Fruit fly (Drosophila melanogaster) whole organism, pupa: ENCODE data around the gene RabGGTb.
A peak's percentile ranks its signal among the peaks of the same experiment; 100 is the strongest.

Source experiments
- CG10348 ChIP-seq: fragments of 200-800 bp; sonication (Bioruptor generic); IDR thresholded peaks from 2 replicates; pipeline ENCODE4 v1.3.6; 2022; ENCODE audit warnings: missing biosample characterization, missing genetic modification characterization
- CG12605 ChIP-seq: fragments of 200-800 bp; sonication (Bioruptor generic); IDR thresholded peaks from 2 replicates; pipeline ENCODE4 v1.3.6; 2022; ENCODE audit warnings: missing biosample characterization, missing genetic modification characterization
- CG13204 ChIP-seq: fragments of 200-800 bp; sonication (Bioruptor generic); optimal IDR thresholded peaks from 2 replicates; lab custom pipeline; 2018; ENCODE audit warnings: missing biosample characterization, mild to moderate bottlenecking, missing genetic modification characterization, moderate library complexity
- CG14655 ChIP-seq: fragments of 200-800 bp; sonication (Bioruptor generic); optimal IDR thresholded peaks from 3 replicates; lab custom pipeline; 2017; ENCODE audit warnings: mild to moderate bottlenecking, missing biosample characterization, missing genetic modification reagents, missing genetic modification characterization
- CG15710 ChIP-seq: fragments of 200-800 bp; sonication (Bioruptor generic); optimal IDR thresholded peaks from 2 replicates; lab custom pipeline; 2018; ENCODE audit warnings: missing biosample characterization, mild to moderate bottlenecking, missing genetic modification characterization, moderate library complexity
- CG17806 ChIP-seq: fragments of 200-800 bp; sonication (Bioruptor generic); optimal IDR thresholded peaks from 2 replicates; lab custom pipeline; 2018; ENCODE audit warnings: missing biosample characterization, mild to moderate bottlenecking, missing genetic modification characterization, moderate library complexity
- CG32121 ChIP-seq: fragments of 200-800 bp; sonication (Bioruptor generic); IDR thresholded peaks from 2 replicates; pipeline ENCODE4 v1.3.6; 2022; ENCODE audit warnings: missing biosample characterization, missing genetic modification characterization
- CG34367 ChIP-seq: fragments of 200-800 bp; sonication (Bioruptor generic); optimal IDR thresholded peaks from 2 replicates; lab custom pipeline; 2018; ENCODE audit warnings: missing biosample characterization, mild to moderate bottlenecking, missing genetic modification characterization
- CG4496 ChIP-seq: fragments of 200-800 bp; sonication (Bioruptor generic); IDR thresholded peaks from 3 replicates; pipeline ENCODE4 v1.3.6; 2022; ENCODE audit warnings: missing biosample characterization, missing genetic modification characterization
- CG8159 ChIP-seq: fragments of 200-800 bp; sonication (Bioruptor generic); optimal IDR thresholded peaks from 3 replicates; lab custom pipeline; 2018; ENCODE audit warnings: missing biosample characterization, mild to moderate bottlenecking, missing genetic modification characterization, moderate library complexity
- CG8301 ChIP-seq: fragments of 200-800 bp; sonication (Bioruptor generic); optimal IDR thresholded peaks from 2 replicates; lab custom pipeline; 2018; ENCODE audit warnings: missing biosample characterization, mild to moderate bottlenecking, missing genetic modification characterization
- CG9948 ChIP-seq: fragments of 200-800 bp; sonication (Bioruptor generic); optimal IDR thresholded peaks from 2 replicates; lab custom pipeline; 2018; ENCODE audit warnings: missing biosample characterization, mild to moderate bottlenecking, missing genetic modification characterization, moderate library complexity
- D1 ChIP-seq: fragments of 200-800 bp; sonication (Bioruptor generic); optimal IDR thresholded peaks from 2 replicates; lab custom pipeline; 2018; ENCODE audit warnings: missing biosample characterization, mild to moderate bottlenecking, missing genetic modification characterization, moderate library complexity
- EcR ChIP-seq: fragments of 200-800 bp; sonication (Bioruptor generic); optimal IDR thresholded peaks from 3 replicates; lab custom pipeline; 2019; ENCODE audit warnings: missing biosample characterization, missing genetic modification characterization, mild to moderate bottlenecking, moderate library complexity, missing genetic modification reagents
- Ets98B ChIP-seq: fragments of 200-800 bp; sonication (Bioruptor generic); IDR thresholded peaks from 2 replicates; pipeline ENCODE4 v1.3.6; 2022; ENCODE audit warnings: missing biosample characterization, missing genetic modification characterization
- Pif1A ChIP-seq: fragments of 200-800 bp; sonication (Bioruptor generic); optimal IDR thresholded peaks from 3 replicates; lab custom pipeline; 2016; ENCODE audit warnings: missing biosample characterization, missing genetic modification characterization
- Pif1B ChIP-seq: fragments of 200-800 bp; sonication (Bioruptor generic); optimal IDR thresholded peaks from 3 replicates; lab custom pipeline; 2016; ENCODE audit warnings: missing biosample characterization, missing genetic modification characterization
- Snoo ChIP-seq: fragments of 200-800 bp; sonication (Bioruptor generic); optimal IDR thresholded peaks from 3 replicates; lab custom pipeline; 2017; ENCODE audit warnings: missing biosample characterization, mild to moderate bottlenecking, missing genetic modification characterization, inconsistent platforms
- fd96Ca ChIP-seq: fragments of 200-800 bp; sonication (Bioruptor generic); IDR thresholded peaks from 3 replicates; pipeline ENCODE4 v1.3.6; 2022; ENCODE audit warnings: missing biosample characterization, missing genetic modification characterization
- gl ChIP-seq: fragments of 200-800 bp; sonication (Bioruptor generic); optimal IDR thresholded peaks from 2 replicates; lab custom pipeline; 2018; ENCODE audit warnings: missing biosample characterization, mild to moderate bottlenecking, missing genetic modification characterization
- rn ChIP-seq: fragments of 200-800 bp; sonication (Bioruptor generic); IDR thresholded peaks from 2 replicates; pipeline ENCODE4 v1.3.6; 2022; ENCODE audit warnings: missing biosample characterization, missing genetic modification characterization

The RabGGTb gene

DNA sequence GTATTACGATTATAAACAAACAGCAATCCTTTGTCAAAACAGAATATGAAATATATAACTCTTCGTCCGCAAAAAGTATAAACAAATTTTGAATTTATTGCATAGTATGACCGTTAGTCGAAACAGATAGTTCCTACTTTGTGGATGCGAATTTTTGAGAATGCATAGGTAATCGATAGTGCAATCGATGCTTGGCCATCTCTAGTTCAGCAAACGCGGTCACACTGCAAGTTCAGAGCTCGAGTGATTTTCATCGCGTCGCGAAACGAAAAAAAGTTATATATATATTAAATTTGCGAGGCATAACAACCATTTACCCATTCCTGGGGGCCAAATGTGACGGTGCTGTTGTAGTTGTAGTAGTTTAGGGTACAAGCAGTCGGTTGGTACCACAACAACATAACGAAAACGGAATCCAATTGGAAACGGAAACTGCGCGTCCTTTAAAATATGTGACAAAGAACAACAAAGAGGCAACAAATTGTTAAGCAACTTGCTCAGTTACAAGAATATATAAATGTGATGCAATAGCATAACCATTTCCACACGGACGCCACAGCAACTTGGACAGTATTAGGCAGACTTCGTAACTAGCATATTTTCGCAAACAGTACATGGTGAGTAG, 21.8 kb upstream of the RabGGTb start, which contains the start of gene CG2991:
Gene CG2991 (plus strand): TSS at position 205 of the 625 bp plus-strand sequence.
- TF ChIP-seq CG12605 (GFP tag; lab: Robert Waterston, UW), result no peak
- peak; percentile 48 for TF ChIP-seq Pif1B (GFP tag; lab: Kevin White, UChicago)
- no peak for TF ChIP-seq CG14655 (GFP tag; lab: Kevin White, UChicago)
- TF ChIP-seq Ets98B (GFP tag; lab: Robert Waterston, UW), result peak; percentile 11; the same call in 1 of the 2 replicates
- no peak for TF ChIP-seq CG15710 (tag; lab: Kevin White, UChicago)
- TF ChIP-seq EcR, result peak; percentile 21
- TF ChIP-seq Pif1A (GFP tag; lab: Kevin White, UChicago), result peak; percentile 15
- no peak for TF ChIP-seq gl (tag; lab: Kevin White, UChicago)
- peak; percentile 18 for TF ChIP-seq CG8159 (tag; lab: Kevin White, UChicago)
- TF ChIP-seq CG4496 (GFP tag; lab: Robert Waterston, UW), result 0 out of 3 replicates have a peak, but pooled peaks have one; percentile 17
- TF ChIP-seq rn (GFP tag; lab: Robert Waterston, UW), result no peak
- TF ChIP-seq CG32121 (GFP tag; lab: Robert Waterston, UW), result no peak
- TF ChIP-seq CG34367, result no peak
- no peak for TF ChIP-seq CG8301 (tag; lab: Kevin White, UChicago)
- TF ChIP-seq, all 21 proteins: peak for 6

DNA sequence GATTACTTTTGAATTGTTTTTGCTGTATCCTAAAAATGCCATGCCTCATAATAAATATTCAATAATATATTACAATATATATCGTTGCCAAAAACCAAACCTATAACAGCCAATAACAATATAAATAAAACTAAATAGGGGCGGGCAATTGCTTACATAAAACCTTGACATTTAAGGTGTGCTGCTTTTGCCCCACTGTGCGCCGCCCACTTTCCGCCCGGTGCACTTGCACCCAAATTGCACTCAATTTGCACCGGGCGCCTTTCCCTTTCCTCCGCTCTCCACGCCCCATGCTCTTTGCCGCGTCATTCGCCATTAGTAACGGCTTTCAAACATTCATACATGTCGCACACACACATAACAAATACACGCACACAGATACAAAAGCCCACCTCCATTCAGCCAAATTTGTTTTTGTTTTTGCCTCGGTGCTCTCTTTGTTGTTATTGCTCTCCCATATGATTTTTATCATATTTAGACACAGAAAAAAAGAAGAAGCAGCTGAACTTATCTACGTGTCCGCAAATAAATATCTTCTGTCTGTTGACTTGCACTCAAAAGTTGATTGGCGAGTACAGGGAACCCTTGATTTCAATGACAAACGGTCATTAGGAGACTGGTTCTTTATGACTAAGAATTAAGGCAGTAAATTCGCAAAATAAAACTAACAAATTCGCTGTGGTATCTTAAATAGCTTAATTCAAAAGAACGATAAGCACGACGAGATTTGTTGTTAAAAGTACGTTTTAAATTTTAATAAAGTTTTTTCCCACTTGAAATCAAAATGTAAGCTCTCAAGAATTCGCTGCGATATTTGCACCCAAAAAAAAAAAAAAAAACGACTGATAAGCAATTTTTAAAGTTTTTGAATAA, 20.8 kb upstream of the RabGGTb start:
- TF ChIP-seq CG13204 (no peak), Pif1A (GFP tag; lab: Kevin White, UChicago) (peak; percentile 28), CG17806 (tag; lab: Kevin White, UChicago) (peak; percentile 48), CG15710 (tag; lab: Kevin White, UChicago) (no peak), CG8301 (tag; lab: Kevin White, UChicago) (peak; percentile 80), CG4496 (GFP tag; lab: Robert Waterston, UW) (peak; percentile 83), rn (GFP tag; lab: Robert Waterston, UW) (peak; percentile 41; the same call in 1 of the 2 replicates), CG10348 (GFP tag; lab: Robert Waterston, UW) (no peak), Pif1B (GFP tag; lab: Kevin White, UChicago) (peak; percentile 48), D1 (tag; lab: Kevin White, UChicago) (no peak), CG14655 (GFP tag; lab: Kevin White, UChicago) (peak; percentile 84), gl (tag; lab: Kevin White, UChicago) (no peak), CG8159 (tag; lab: Kevin White, UChicago) (peak; percentile 56), CG32121 (GFP tag; lab: Robert Waterston, UW) (peak; percentile 81), CG34367 (peak; percentile 32), fd96Ca (peak; percentile 84), EcR (peak; percentile 10), CG12605 (GFP tag; lab: Robert Waterston, UW) (peak; percentile 65), Ets98B (GFP tag; lab: Robert Waterston, UW) (peak; percentile 84), CG9948 (peak; percentile 55), Snoo (tag; lab: Kevin White, UChicago) (peak; percentile 63)

DNA sequence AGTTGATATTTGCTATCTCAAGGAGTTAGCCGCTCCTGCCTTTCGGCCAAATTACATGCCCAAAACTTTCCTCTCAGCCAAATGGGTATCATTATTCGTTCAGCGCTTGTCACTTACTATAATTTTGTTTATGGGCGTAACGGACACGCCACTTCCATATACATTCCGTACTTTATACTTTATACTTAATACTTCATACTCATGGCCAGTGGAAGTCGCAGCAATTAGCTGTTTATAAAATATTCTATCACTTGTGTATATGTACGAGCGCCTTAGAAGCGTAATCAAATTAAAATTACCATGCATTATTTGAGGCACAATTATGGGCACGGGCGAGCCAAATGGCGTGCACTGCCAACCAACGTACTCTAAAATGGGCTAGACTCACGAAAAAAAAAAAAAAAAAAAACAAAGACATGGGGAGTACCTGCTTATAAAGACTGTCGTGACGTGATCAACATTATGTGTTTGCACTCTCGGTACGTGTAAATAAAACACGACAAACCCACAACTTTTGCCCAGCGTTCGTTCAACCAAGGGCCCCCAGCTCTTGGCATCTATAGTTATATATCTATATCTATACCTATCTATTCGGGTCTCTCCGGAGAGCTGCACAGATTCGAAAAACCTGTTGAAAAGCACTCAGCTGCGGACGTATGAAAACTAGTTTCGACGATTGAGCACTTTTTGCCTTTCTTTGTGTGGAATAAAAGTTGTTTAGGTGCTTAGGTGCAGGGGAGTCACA, 17.6 kb upstream of the RabGGTb start:
- TF ChIP-seq Pif1B (GFP tag; lab: Kevin White, UChicago) (no peak), Ets98B (GFP tag; lab: Robert Waterston, UW) (no peak), gl (tag; lab: Kevin White, UChicago) (no peak), CG4496 (GFP tag; lab: Robert Waterston, UW) (no peak), CG10348 (GFP tag; lab: Robert Waterston, UW) (no peak), rn (GFP tag; lab: Robert Waterston, UW) (no peak), fd96Ca (peak; percentile 25; the same call in 1 of the 3 replicates), CG32121 (GFP tag; lab: Robert Waterston, UW) (0 out of 2 replicates have a peak, but pooled peaks have one; percentile 31), CG9948 (no peak), CG14655 (GFP tag; lab: Kevin White, UChicago) (no peak), Snoo (tag; lab: Kevin White, UChicago) (no peak), CG13204 (no peak), CG17806 (tag; lab: Kevin White, UChicago) (no peak), CG8301 (tag; lab: Kevin White, UChicago) (no peak), EcR (peak; percentile 92), CG12605 (GFP tag; lab: Robert Waterston, UW) (no peak), Pif1A (GFP tag; lab: Kevin White, UChicago) (no peak), D1 (tag; lab: Kevin White, UChicago) (no peak), CG8159 (tag; lab: Kevin White, UChicago) (no peak), CG34367 (no peak), CG15710 (tag; lab: Kevin White, UChicago) (no peak)

DNA sequence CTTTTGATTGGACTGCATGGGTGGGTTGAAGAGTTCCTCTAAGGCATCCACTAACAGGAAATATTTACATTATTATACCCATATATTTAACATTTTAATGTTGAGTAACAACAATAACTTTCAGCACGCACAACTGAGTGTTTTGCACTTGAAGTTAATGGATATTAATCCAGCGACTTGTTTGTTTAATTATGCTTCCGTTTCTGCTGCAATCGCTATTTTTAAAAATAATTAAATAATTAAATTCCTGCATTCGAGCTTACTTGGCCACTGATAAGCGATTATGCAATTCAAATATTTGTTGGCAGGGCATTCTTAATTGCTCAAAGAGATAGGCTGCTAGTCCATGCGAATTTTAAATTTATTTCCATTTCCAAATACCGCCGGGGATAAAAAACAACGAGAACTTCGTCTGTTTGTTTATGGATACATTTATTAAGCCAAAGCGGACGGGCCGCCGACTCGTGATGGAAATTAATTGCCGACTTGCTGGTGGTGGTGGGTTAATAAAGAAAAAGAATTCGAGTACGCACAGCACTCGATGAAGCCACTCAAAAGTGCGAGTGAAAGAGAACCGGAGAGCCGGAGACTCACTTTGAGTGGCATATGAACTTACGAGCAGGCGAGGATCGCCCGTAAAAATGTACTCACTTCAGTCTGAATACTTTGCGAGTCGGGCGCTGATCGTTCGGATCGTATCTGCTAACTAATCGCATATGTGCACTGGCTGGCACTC, 16.9 kb upstream of the RabGGTb start:
- TF ChIP-seq CG15710 (tag; lab: Kevin White, UChicago), result no peak
- peak; percentile 58 for TF ChIP-seq Ets98B (GFP tag; lab: Robert Waterston, UW)
- TF ChIP-seq fd96Ca, result peak; percentile 75
- TF ChIP-seq D1 (tag; lab: Kevin White, UChicago), result no peak
- no peak for TF ChIP-seq Snoo (tag; lab: Kevin White, UChicago)
- peak; percentile 46 for TF ChIP-seq CG14655 (GFP tag; lab: Kevin White, UChicago)
- TF ChIP-seq CG8301 (tag; lab: Kevin White, UChicago), result peak; percentile 44
- no peak for TF ChIP-seq CG34367
- TF ChIP-seq gl (tag; lab: Kevin White, UChicago), result peak; percentile 41
- TF ChIP-seq Pif1B (GFP tag; lab: Kevin White, UChicago), result peak; percentile 48
- TF ChIP-seq Pif1A (GFP tag; lab: Kevin White, UChicago), result peak; percentile 45
- no peak for TF ChIP-seq CG10348 (GFP tag; lab: Robert Waterston, UW)
- peak; percentile 58 for TF ChIP-seq CG32121 (GFP tag; lab: Robert Waterston, UW)
- TF ChIP-seq CG9948, result peak; percentile 19
- TF ChIP-seq CG8159 (tag; lab: Kevin White, UChicago), result peak; percentile 21
- peak; percentile 68 for TF ChIP-seq CG4496 (GFP tag; lab: Robert Waterston, UW)
- peak; percentile 7 for TF ChIP-seq CG17806 (tag; lab: Kevin White, UChicago)
- TF ChIP-seq EcR, result peak; percentile 20
- TF ChIP-seq, all 21 proteins: peak for 13
